Worm (Caenorhabditis elegans) whole organism, L2 larva: ENCODE measurements around the gene vha-4.

Experiments
- C34F6.9 ChIP-seq: fragments of 150-350 bp; optimal IDR thresholded peaks from 2 replicates; lab custom pipeline; 2014; ENCODE audit warnings: missing biosample characterization, missing genetic modification characterization
- F13H6.1 ChIP-seq: sonication (generic microtip); optimal IDR thresholded peaks from 2 replicates; lab custom pipeline; 2016; ENCODE audit warnings: missing genetic modification characterization, missing compliant biosample characterization
- R02D3.7 ChIP-seq: fragments of 150-350 bp; optimal IDR thresholded peaks from 2 replicates; lab custom pipeline; 2014; ENCODE audit warnings: missing biosample characterization, missing genetic modification characterization
- Y55F3AM.14 ChIP-seq: fragments of 200-800 bp; sonication (Bioruptor generic); optimal IDR thresholded peaks from 2 replicates; lab custom pipeline; 2018; ENCODE audit warnings: mild to moderate bottlenecking, missing genetic modification characterization, missing compliant biosample characterization
- alr-1 ChIP-seq: fragments of 150-350 bp; optimal IDR thresholded peaks from 2 replicates; lab custom pipeline; 2014; ENCODE audit warnings: missing biosample characterization, missing genetic modification characterization
- ama-1 ChIP-seq: fragments of 150-350 bp; optimal IDR thresholded peaks from 2 replicates; lab custom pipeline; 2018; ENCODE audit warnings: inconsistent platforms
- ceh-82 ChIP-seq: fragments of 150-350 bp; optimal IDR thresholded peaks from 2 replicates; lab custom pipeline; 2014; ENCODE audit warnings: missing biosample characterization, missing genetic modification characterization
- crh-2 ChIP-seq: sonication (generic microtip); optimal IDR thresholded peaks from 2 replicates; lab custom pipeline; 2017; ENCODE audit warnings: missing biosample characterization, missing genetic modification characterization
- egl-27 ChIP-seq: sonication (generic microtip); optimal IDR thresholded peaks from 3 replicates; lab custom pipeline; 2017; ENCODE audit warnings: missing biosample characterization, missing genetic modification reagents, missing genetic modification characterization
- elt-3 ChIP-seq: sonication (generic microtip); optimal IDR thresholded peaks from 2 replicates; lab custom pipeline; 2017; ENCODE audit warnings: missing biosample characterization, missing genetic modification characterization
- fos-1 ChIP-seq: fragments of 150-350 bp; optimal IDR thresholded peaks from 2 replicates; lab custom pipeline; 2014; ENCODE audit warnings: missing biosample characterization, missing genetic modification characterization
- gmeb-1 ChIP-seq: fragments of 150-350 bp; optimal IDR thresholded peaks from 2 replicates; lab custom pipeline; 2014; ENCODE audit warnings: missing biosample characterization, missing genetic modification characterization
- lin-11 ChIP-seq: fragments of 150-350 bp; sonication (generic microtip); optimal IDR thresholded peaks from 2 replicates; lab custom pipeline; 2014; ENCODE audit warnings: missing biosample characterization, missing genetic modification characterization, inconsistent platforms, mixed read lengths
- lin-13 ChIP-seq: fragments of 150-350 bp; optimal IDR thresholded peaks from 2 replicates; lab custom pipeline; 2014; ENCODE audit warnings: missing biosample characterization, missing genetic modification reagents, missing genetic modification characterization
- lin-39 ChIP-seq: fragments of 150-350 bp; optimal IDR thresholded peaks from 2 replicates; lab custom pipeline; 2014; ENCODE audit warnings: missing biosample characterization, missing genetic modification reagents, missing genetic modification characterization
- lsy-2 ChIP-seq, 2 experiments: fragments of 150-350 bp in 1 of 2; sonication (generic microtip) in 1 of 2; optimal IDR thresholded peaks; 2 replicates each; lab custom pipeline; 2014 to 2017; ENCODE audit warnings: missing biosample characterization in 2 of 2, missing genetic modification characterization in 2 of 2
- mbf-1 ChIP-seq: sonication (generic microtip); optimal IDR thresholded peaks from 2 replicates; lab custom pipeline; 2017; ENCODE audit warnings: missing biosample characterization, missing genetic modification characterization
- nhr-10 ChIP-seq: sonication (generic microtip); optimal IDR thresholded peaks from 2 replicates; lab custom pipeline; 2017; ENCODE audit warnings: missing biosample characterization, missing genetic modification characterization
- nhr-11 ChIP-seq: fragments of 150-350 bp; optimal IDR thresholded peaks from 2 replicates; lab custom pipeline; 2014; ENCODE audit warnings: missing biosample characterization, missing genetic modification characterization
- nhr-12 ChIP-seq: fragments of 150-350 bp; optimal IDR thresholded peaks from 2 replicates; lab custom pipeline; 2014; ENCODE audit warnings: missing biosample characterization, missing genetic modification characterization
- nhr-129 ChIP-seq: fragments of 150-350 bp; optimal IDR thresholded peaks from 2 replicates; lab custom pipeline; 2014; ENCODE audit warnings: missing biosample characterization, missing genetic modification characterization
- nhr-21 ChIP-seq: fragments of 150-350 bp; optimal IDR thresholded peaks from 2 replicates; lab custom pipeline; 2014; ENCODE audit warnings: missing biosample characterization, missing genetic modification characterization
- nhr-23 ChIP-seq: fragments of 150-350 bp; optimal IDR thresholded peaks from 2 replicates; lab custom pipeline; 2014; ENCODE audit warnings: missing biosample characterization, missing genetic modification reagents, missing genetic modification characterization
- nhr-25 ChIP-seq: fragments of 150-350 bp; sonication (generic microtip); optimal IDR thresholded peaks from 3 replicates; lab custom pipeline; 2014; ENCODE audit warnings: missing biosample characterization, missing genetic modification characterization
- nhr-77 ChIP-seq: fragments of 150-350 bp; optimal IDR thresholded peaks from 2 replicates; lab custom pipeline; 2014; ENCODE audit warnings: missing biosample characterization, missing genetic modification characterization
- skn-1 ChIP-seq: sonication (generic microtip); optimal IDR thresholded peaks from 2 replicates; lab custom pipeline; 2017; ENCODE audit warnings: missing biosample characterization, missing genetic modification characterization
- sma-3 ChIP-seq: sonication (generic microtip); optimal IDR thresholded peaks from 2 replicates; lab custom pipeline; 2016; ENCODE audit warnings: missing genetic modification reagents, missing genetic modification characterization, missing compliant biosample characterization
- sma-9 ChIP-seq, 2 experiments: fragments of 150-350 bp in 1 of 2; sonication (generic microtip) in 1 of 2; optimal IDR thresholded peaks; 2 replicates each; lab custom pipeline; 2014 to 2016; ENCODE audit warnings: missing genetic modification characterization in 2 of 2, mild to moderate bottlenecking in 1 of 2, missing biosample characterization in 1 of 2, missing compliant biosample characterization in 1 of 2, missing genetic modification reagents in 1 of 2, moderate library complexity in 1 of 2
- unc-55 ChIP-seq: fragments of 150-350 bp; sonication (generic microtip); optimal IDR thresholded peaks from 3 replicates; lab custom pipeline; 2014; ENCODE audit warnings: missing biosample characterization, missing genetic modification reagents, missing genetic modification characterization
- unc-62 ChIP-seq: fragments of 150-350 bp; optimal IDR thresholded peaks from 2 replicates; lab custom pipeline; 2014; ENCODE audit warnings: missing biosample characterization, missing genetic modification reagents, missing genetic modification characterization
- zag-1 ChIP-seq: fragments of 150-350 bp; optimal IDR thresholded peaks from 2 replicates; lab custom pipeline; 2014; ENCODE audit warnings: missing biosample characterization, missing genetic modification characterization

vha-4 gene

ce11 chrII:7884898-7885297 is 5.8 kb upstream of the vha-4 start:
- TF ChIP-seq nhr-129, result peak; percentile 20
- TF ChIP-seq nhr-12 (tag; lab: Kevin White, UChicago), result no peak
- TF ChIP-seq unc-62 (GFP tag; lab: Kevin White, UChicago), result no peak
- TF ChIP-seq C34F6.9 (tag; lab: Kevin White, UChicago), result peak; percentile 65
- TF ChIP-seq unc-55 (GFP tag; lab: Kevin White, UChicago), result peak; percentile 95
- TF ChIP-seq lsy-2 (tag; optimal IDR thresholded peaks at IDR 0.05; lab: Kevin White, UChicago), result peak in 1 of 2 experiments; percentile 38
- TF ChIP-seq lin-11 (tag; lab: Kevin White, UChicago), result peak; percentile 23

- TF ChIP-seq unc-55 (GFP tag; lab: Kevin White, UChicago) (no peak), lsy-2 (tag; optimal IDR thresholded peaks at IDR 0.05; lab: Kevin White, UChicago) (peak in 1 of 2 experiments; percentile 53), nhr-23 (tag; lab: Kevin White, UChicago) (no peak)
Measured at ce11 chrII:7880373-7880862, 1.3 kb upstream of the vha-4 start, which contains the start of gene perm-1. Gene perm-1, plus strand, starts transcription at chrII:7880812.

DNA sequence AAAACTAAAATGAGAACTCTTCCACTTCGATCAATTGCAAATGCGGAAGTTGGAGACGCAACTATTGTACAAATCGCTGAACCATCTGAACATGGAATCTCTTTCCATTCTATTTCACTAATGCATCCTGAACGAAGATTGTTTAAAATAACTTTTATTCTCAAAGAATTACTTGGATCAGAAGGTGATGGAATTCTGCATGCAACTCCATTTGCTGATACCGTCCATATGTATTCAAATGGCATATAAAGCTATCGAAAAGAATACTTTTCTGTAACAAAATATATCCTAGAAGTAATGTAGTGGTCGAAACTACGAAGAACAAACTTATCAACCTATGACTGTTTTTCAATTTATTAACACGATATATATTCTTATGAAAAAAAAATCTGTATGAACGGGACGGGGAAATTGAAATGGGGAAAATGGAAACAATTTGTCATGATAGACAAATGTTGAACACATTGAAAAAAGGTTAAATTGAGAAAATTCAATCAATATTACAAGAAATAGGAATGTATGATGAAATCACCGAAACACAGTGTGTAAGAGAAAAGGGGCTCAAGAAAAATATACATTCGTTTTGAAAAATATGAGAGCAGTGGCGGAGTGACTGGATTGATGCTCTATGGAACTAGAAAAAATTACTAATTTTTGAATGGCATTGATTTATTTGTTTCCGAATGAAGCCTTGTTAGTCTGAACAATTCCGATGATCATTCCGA is 1.2 kb downstream of the vha-4 start, which contains the start of gene T01H3.2:
Gene T01H3.2, minus strand, starts transcription at position 251 of the 725 bp plus-strand sequence.
- TF ChIP-seq crh-2 (tag; lab: Kevin White, UChicago), result peak; percentile 3
- TF ChIP-seq R02D3.7 (tag; lab: Kevin White, UChicago), result no peak
- TF ChIP-seq lsy-2 (tag; optimal IDR thresholded peaks at IDR 0.05; lab: Kevin White, UChicago), result peak in 1 of 2 experiments; percentile 12
- no peak for TF ChIP-seq ceh-82 (tag; lab: Kevin White, UChicago)
- TF ChIP-seq ama-1 (lab: Kevin White, UChicago), result peak; percentile 2
- no peak for TF ChIP-seq lin-11 (tag; lab: Kevin White, UChicago)
- no peak for TF ChIP-seq zag-1

ce11 chrII:7873843-7874372 is 5.2 kb downstream of the vha-4 start, which contains the start of gene T01H3.3:
Gene T01H3.3, minus strand, starts transcription at chrII:7873893.
- no peak for TF ChIP-seq alr-1
- peak; percentile 44 for TF ChIP-seq lin-13
- TF ChIP-seq F13H6.1, result no peak
- TF ChIP-seq crh-2 (tag; lab: Kevin White, UChicago), result peak; percentile 39
- peak; percentile 32 for TF ChIP-seq sma-9 (GFP tag; optimal IDR thresholded peaks at IDR 0.05; lab: Kevin White, UChicago)
- TF ChIP-seq sma-9 (tag; optimal IDR thresholded peaks at IDR 0.05; lab: Kevin White, UChicago), result no peak
- TF ChIP-seq nhr-25 (tag; lab: Kevin White, UChicago), result peak; percentile 31
- TF ChIP-seq Y55F3AM.14 (GFP tag; lab: Kevin White, UChicago), result no peak
- TF ChIP-seq gmeb-1 (tag; lab: Kevin White, UChicago), result peak; percentile 16
- peak; percentile 67 for TF ChIP-seq C34F6.9 (tag; lab: Kevin White, UChicago)
- TF ChIP-seq nhr-77 (tag; lab: Kevin White, UChicago), result no peak
- no peak for TF ChIP-seq nhr-11 (tag; lab: Kevin White, UChicago)
- TF ChIP-seq lin-11 (tag; lab: Kevin White, UChicago), result peak; percentile 11
- peak; percentile 36 for TF ChIP-seq nhr-129
- TF ChIP-seq elt-3 (tag; lab: Kevin White, UChicago), result no peak
- TF ChIP-seq nhr-10, result no peak
- TF ChIP-seq lsy-2 (tag; optimal IDR thresholded peaks at IDR 0.05; lab: Kevin White, UChicago), result peak in 1 of 2 experiments; percentile 82
- TF ChIP-seq unc-55 (GFP tag; lab: Kevin White, UChicago), result peak; percentile 77

- peak; percentile 53 for TF ChIP-seq C34F6.9 (tag; lab: Kevin White, UChicago)
- no peak for TF ChIP-seq egl-27 (tag; lab: Kevin White, UChicago)
- no peak for TF ChIP-seq gmeb-1 (tag; lab: Kevin White, UChicago)
- peak; percentile 21 for TF ChIP-seq crh-2 (tag; lab: Kevin White, UChicago)
- peak; percentile 21 for TF ChIP-seq fos-1 (tag; lab: Kevin White, UChicago)
- peak; percentile 13 for TF ChIP-seq nhr-25 (tag; lab: Kevin White, UChicago)
- peak; percentile 24 for TF ChIP-seq zag-1
- no peak for TF ChIP-seq skn-1
- TF ChIP-seq sma-3 (GFP tag; lab: Kevin White, UChicago), result peak; percentile 30
- TF ChIP-seq lsy-2 (tag; optimal IDR thresholded peaks at IDR 0.05; lab: Kevin White, UChicago), result peak; percentile 81 to 97
- TF ChIP-seq nhr-21 (tag; lab: Kevin White, UChicago), result no peak
- TF ChIP-seq unc-55 (GFP tag; lab: Kevin White, UChicago), result peak; percentile 75
- no peak for TF ChIP-seq lin-39
- TF ChIP-seq F13H6.1, result peak; percentile 17
- no peak for TF ChIP-seq mbf-1 (tag; lab: Kevin White, UChicago)
- TF ChIP-seq nhr-129, result peak; percentile 78
Measured at ce11 chrII:7870632-7871031, 8.5 kb downstream of the vha-4 start.
